Fruit fly (Drosophila melanogaster) whole organism, pupa: ENCODE results near the gene CG10907.

ENCODE experiments used
- CG10348 ChIP-seq: fragments of 200-800 bp; sonication (Bioruptor generic); IDR thresholded peaks from 2 replicates; pipeline ENCODE4 v1.3.6; 2022; ENCODE audit warnings: missing biosample characterization, missing genetic modification characterization
- CG12605 ChIP-seq: fragments of 200-800 bp; sonication (Bioruptor generic); IDR thresholded peaks from 2 replicates; pipeline ENCODE4 v1.3.6; 2022; ENCODE audit warnings: missing biosample characterization, missing genetic modification characterization
- CG13204 ChIP-seq: fragments of 200-800 bp; sonication (Bioruptor generic); optimal IDR thresholded peaks from 2 replicates; lab custom pipeline; 2018; ENCODE audit warnings: missing biosample characterization, mild to moderate bottlenecking, missing genetic modification characterization, moderate library complexity
- CG14655 ChIP-seq: fragments of 200-800 bp; sonication (Bioruptor generic); optimal IDR thresholded peaks from 3 replicates; lab custom pipeline; 2017; ENCODE audit warnings: mild to moderate bottlenecking, missing biosample characterization, missing genetic modification reagents, missing genetic modification characterization
- CG15710 ChIP-seq: fragments of 200-800 bp; sonication (Bioruptor generic); optimal IDR thresholded peaks from 2 replicates; lab custom pipeline; 2018; ENCODE audit warnings: missing biosample characterization, mild to moderate bottlenecking, missing genetic modification characterization, moderate library complexity
- CG17806 ChIP-seq: fragments of 200-800 bp; sonication (Bioruptor generic); optimal IDR thresholded peaks from 2 replicates; lab custom pipeline; 2018; ENCODE audit warnings: missing biosample characterization, mild to moderate bottlenecking, missing genetic modification characterization, moderate library complexity
- CG32121 ChIP-seq: fragments of 200-800 bp; sonication (Bioruptor generic); IDR thresholded peaks from 2 replicates; pipeline ENCODE4 v1.3.6; 2022; ENCODE audit warnings: missing biosample characterization, missing genetic modification characterization
- CG34367 ChIP-seq: fragments of 200-800 bp; sonication (Bioruptor generic); optimal IDR thresholded peaks from 2 replicates; lab custom pipeline; 2018; ENCODE audit warnings: missing biosample characterization, mild to moderate bottlenecking, missing genetic modification characterization
- CG4496 ChIP-seq: fragments of 200-800 bp; sonication (Bioruptor generic); IDR thresholded peaks from 3 replicates; pipeline ENCODE4 v1.3.6; 2022; ENCODE audit warnings: missing biosample characterization, missing genetic modification characterization
- CG8159 ChIP-seq: fragments of 200-800 bp; sonication (Bioruptor generic); optimal IDR thresholded peaks from 3 replicates; lab custom pipeline; 2018; ENCODE audit warnings: missing biosample characterization, mild to moderate bottlenecking, missing genetic modification characterization, moderate library complexity
- CG8301 ChIP-seq: fragments of 200-800 bp; sonication (Bioruptor generic); optimal IDR thresholded peaks from 2 replicates; lab custom pipeline; 2018; ENCODE audit warnings: missing biosample characterization, mild to moderate bottlenecking, missing genetic modification characterization
- CG9948 ChIP-seq: fragments of 200-800 bp; sonication (Bioruptor generic); optimal IDR thresholded peaks from 2 replicates; lab custom pipeline; 2018; ENCODE audit warnings: missing biosample characterization, mild to moderate bottlenecking, missing genetic modification characterization, moderate library complexity
- D1 ChIP-seq: fragments of 200-800 bp; sonication (Bioruptor generic); optimal IDR thresholded peaks from 2 replicates; lab custom pipeline; 2018; ENCODE audit warnings: missing biosample characterization, mild to moderate bottlenecking, missing genetic modification characterization, moderate library complexity
- EcR ChIP-seq: fragments of 200-800 bp; sonication (Bioruptor generic); optimal IDR thresholded peaks from 3 replicates; lab custom pipeline; 2019; ENCODE audit warnings: missing biosample characterization, missing genetic modification characterization, mild to moderate bottlenecking, moderate library complexity, missing genetic modification reagents
- Ets98B ChIP-seq: fragments of 200-800 bp; sonication (Bioruptor generic); IDR thresholded peaks from 2 replicates; pipeline ENCODE4 v1.3.6; 2022; ENCODE audit warnings: missing biosample characterization, missing genetic modification characterization
- Pif1A ChIP-seq: fragments of 200-800 bp; sonication (Bioruptor generic); optimal IDR thresholded peaks from 3 replicates; lab custom pipeline; 2016; ENCODE audit warnings: missing biosample characterization, missing genetic modification characterization
- Pif1B ChIP-seq: fragments of 200-800 bp; sonication (Bioruptor generic); optimal IDR thresholded peaks from 3 replicates; lab custom pipeline; 2016; ENCODE audit warnings: missing biosample characterization, missing genetic modification characterization
- Snoo ChIP-seq: fragments of 200-800 bp; sonication (Bioruptor generic); optimal IDR thresholded peaks from 3 replicates; lab custom pipeline; 2017; ENCODE audit warnings: missing biosample characterization, mild to moderate bottlenecking, missing genetic modification characterization, inconsistent platforms
- fd96Ca ChIP-seq: fragments of 200-800 bp; sonication (Bioruptor generic); IDR thresholded peaks from 3 replicates; pipeline ENCODE4 v1.3.6; 2022; ENCODE audit warnings: missing biosample characterization, missing genetic modification characterization
- gl ChIP-seq: fragments of 200-800 bp; sonication (Bioruptor generic); optimal IDR thresholded peaks from 2 replicates; lab custom pipeline; 2018; ENCODE audit warnings: missing biosample characterization, mild to moderate bottlenecking, missing genetic modification characterization
- rn ChIP-seq: fragments of 200-800 bp; sonication (Bioruptor generic); IDR thresholded peaks from 2 replicates; pipeline ENCODE4 v1.3.6; 2022; ENCODE audit warnings: missing biosample characterization, missing genetic modification characterization

Gene CG10907

dm6 chr3L:11815220-11815797 is 22.0 kb downstream of the CG10907 start, which contains the start of gene CG14130:
Gene CG14130, plus strand, starts transcription at chr3L:11815444.
- TF ChIP-seq CG34367: no peak
- TF ChIP-seq CG8301 (tag; lab: Kevin White, UChicago): no peak
- no peak for TF ChIP-seq CG4496 (GFP tag; lab: Robert Waterston, UW)
- TF ChIP-seq Pif1A: no peak
- TF ChIP-seq CG32121 (GFP tag; lab: Robert Waterston, UW): no peak
- no peak for TF ChIP-seq CG10348 (GFP tag; lab: Robert Waterston, UW)

- no peak for TF ChIP-seq CG8301 (tag; lab: Kevin White, UChicago)
These were observed 23.3 kb downstream of the CG10907 start for dm6 chr3L:11816641-11817040.

- TF ChIP-seq Ets98B (GFP tag; lab: Robert Waterston, UW) (peak; percentile 68), Pif1A (no peak), gl (tag; lab: Kevin White, UChicago) (peak; percentile 18), CG13204 (no peak), CG8301 (tag; lab: Kevin White, UChicago) (no peak), Pif1B (peak; percentile 23), fd96Ca (GFP tag; lab: Robert Waterston, UW) (peak; percentile 27; the same call in 1 of the 3 replicates), CG15710 (tag; lab: Kevin White, UChicago) (peak; percentile 11), CG12605 (GFP tag; lab: Robert Waterston, UW) (peak; percentile 58; the same call in 1 of the 2 replicates), CG14655 (GFP tag; lab: Kevin White, UChicago) (no peak), CG34367 (no peak), CG10348 (GFP tag; lab: Robert Waterston, UW) (no peak), CG17806 (peak; percentile 26), rn (GFP tag; lab: Robert Waterston, UW) (no peak), Snoo (no peak), EcR (peak; percentile 55), CG32121 (GFP tag; lab: Robert Waterston, UW) (peak; percentile 63; the same call in 1 of the 2 replicates), CG4496 (GFP tag; lab: Robert Waterston, UW) (peak; percentile 59), CG8159 (tag; lab: Kevin White, UChicago) (no peak), CG9948 (no peak), D1 (tag; lab: Kevin White, UChicago) (no peak)
These were observed 26.5 kb downstream of the CG10907 start for dm6 chr3L:11819639-11820456.

- TF ChIP-seq CG9948: no peak
- 0 out of 2 replicates have a peak, but pooled peaks have one; percentile 10 for TF ChIP-seq CG12605 (GFP tag; lab: Robert Waterston, UW)
- no peak for TF ChIP-seq CG13204
- TF ChIP-seq CG4496 (GFP tag; lab: Robert Waterston, UW): no peak
- no peak for TF ChIP-seq CG8301 (tag; lab: Kevin White, UChicago)
These were observed 28.6 kb downstream of the CG10907 start, which contains the start of the genes CG11597 and CG5946 for dm6 chr3L:11821723-11822445. Gene CG11597, minus strand, starts transcription at chr3L:11822275. Gene CG5946, minus strand, starts transcription at chr3L:11822275.

dm6 chr3L:11822446-11823334 is 29.4 kb downstream of the CG10907 start, which contains the start of gene RpL10Ab:
Gene RpL10Ab, plus strand, starts transcription at chr3L:11822851.
- TF ChIP-seq CG34367 (peak; percentile 42), CG17806 (no peak), CG8159 (tag; lab: Kevin White, UChicago) (peak; percentile 70), Pif1A (no peak), CG12605 (GFP tag; lab: Robert Waterston, UW) (no peak; the same call in 1 of the 2 replicates), gl (tag; lab: Kevin White, UChicago) (no peak), Snoo (peak; percentile 65), D1 (tag; lab: Kevin White, UChicago) (no peak), rn (GFP tag; lab: Robert Waterston, UW) (no peak), CG10348 (GFP tag; lab: Robert Waterston, UW) (peak; percentile 21; the same call in 1 of the 2 replicates), Pif1B (no peak), CG4496 (GFP tag; lab: Robert Waterston, UW) (peak; percentile 69; the same call in 2 of the 3 replicates), CG15710 (tag; lab: Kevin White, UChicago) (peak; percentile 38), fd96Ca (GFP tag; lab: Robert Waterston, UW) (no peak; the same call in 2 of the 3 replicates), CG13204 (no peak), CG32121 (GFP tag; lab: Robert Waterston, UW) (peak; percentile 52), Ets98B (GFP tag; lab: Robert Waterston, UW) (peak; percentile 34; the same call in 1 of the 2 replicates), CG9948 (peak; percentile 7)
